Worm (Caenorhabditis elegans) whole organism, L1 larva: Measurements from ENCODE around the gene srab-10.

ENCODE experiments used
- blmp-1 ChIP-seq: fragments of 150-350 bp; optimal IDR thresholded peaks from 2 replicates; lab custom pipeline; 2014; ENCODE audit warnings: missing biosample characterization, missing genetic modification characterization
- dpl-1 ChIP-seq, 3 experiments: fragments of 150-350 bp in 2 of 3; sonication (generic microtip) in 1 of 3; optimal IDR thresholded peaks; 2 replicates each; lab custom pipeline; 2014 to 2017; ENCODE audit warnings: missing biosample characterization in 3 of 3, missing genetic modification characterization in 3 of 3, missing genetic modification reagents in 3 of 3
- dsc-1 ChIP-seq: sonication (generic microtip); optimal IDR thresholded peaks from 2 replicates; lab custom pipeline; 2016; ENCODE audit warnings: mild to moderate bottlenecking, missing genetic modification characterization, missing compliant biosample characterization
- elt-2 ChIP-seq: sonication (generic microtip); optimal IDR thresholded peaks from 2 replicates; lab custom pipeline; 2016; ENCODE audit warnings: missing genetic modification characterization, mild to moderate bottlenecking, inconsistent platforms, missing compliant biosample characterization, missing genetic modification reagents
- nhr-11 ChIP-seq: fragments of 150-350 bp; optimal IDR thresholded peaks from 2 replicates; lab custom pipeline; 2014; ENCODE audit warnings: missing biosample characterization, missing genetic modification characterization
- nhr-47 ChIP-seq: sonication (generic microtip); optimal IDR thresholded peaks from 2 replicates; lab custom pipeline; 2016; ENCODE audit warnings: mild to moderate bottlenecking, missing genetic modification characterization, moderate library complexity, missing compliant biosample characterization
- tbx-2 ChIP-seq: sonication (generic microtip); optimal IDR thresholded peaks from 2 replicates; lab custom pipeline; 2016; ENCODE audit warnings: missing genetic modification characterization, missing compliant biosample characterization
- unc-62 ChIP-seq: fragments of 150-350 bp; optimal IDR thresholded peaks from 2 replicates; lab custom pipeline; 2014; ENCODE audit warnings: missing biosample characterization, missing genetic modification reagents, missing genetic modification characterization
- ztf-4 ChIP-seq: fragments of 150-350 bp; optimal IDR thresholded peaks from 2 replicates; lab custom pipeline; 2014; ENCODE audit warnings: missing biosample characterization, missing genetic modification characterization

ce11 chrV:3127670-3128069 lies 16.7 kb downstream of the srab-10 start, which contains the start of gene Y73C8C.10:
- no peak for TF ChIP-seq nhr-47 (tag; lab: Kevin White, UChicago)
- TF ChIP-seq nhr-11 (tag; lab: Kevin White, UChicago), result no peak
- TF ChIP-seq dsc-1 (tag; lab: Kevin White, UChicago), result no peak
- no peak for TF ChIP-seq blmp-1 (tag; lab: Kevin White, UChicago)
- no peak for TF ChIP-seq unc-62
- no peak for TF ChIP-seq elt-2 (tag; lab: Kevin White, UChicago)
- TF ChIP-seq dpl-1 (GFP tag; optimal IDR thresholded peaks at IDR 0.05; lab: Kevin White, UChicago), result no peak
- TF ChIP-seq tbx-2 (tag; lab: Kevin White, UChicago), result no peak
- TF ChIP-seq ztf-4 (tag; lab: Kevin White, UChicago), result no peak
